Fruit fly (Drosophila melanogaster) whole organism: ENCODE results near the gene Rb97D.

ENCODE experiments used
- CG8478 ChIP-seq: fragments of >200 bp; optimal IDR thresholded peaks from 2 replicates; lab custom pipeline; 2018; ENCODE audit warnings: inconsistent platforms
- Dll ChIP-seq: fragments of >200 bp; optimal IDR thresholded peaks from 2 replicates; lab custom pipeline; 2017
- EcR ChIP-seq, 2 experiments: fragments of >200 bp; optimal IDR thresholded peaks; 2 replicates each; lab custom pipeline; 2017; ENCODE audit warnings: missing biosample characterization in 2 of 2, missing genetic modification characterization in 2 of 2, missing genetic modification reagents in 2 of 2
- psq ChIP-seq: fragments of >200 bp; optimal IDR thresholded peaks from 2 replicates; lab custom pipeline; 2017

DNA sequence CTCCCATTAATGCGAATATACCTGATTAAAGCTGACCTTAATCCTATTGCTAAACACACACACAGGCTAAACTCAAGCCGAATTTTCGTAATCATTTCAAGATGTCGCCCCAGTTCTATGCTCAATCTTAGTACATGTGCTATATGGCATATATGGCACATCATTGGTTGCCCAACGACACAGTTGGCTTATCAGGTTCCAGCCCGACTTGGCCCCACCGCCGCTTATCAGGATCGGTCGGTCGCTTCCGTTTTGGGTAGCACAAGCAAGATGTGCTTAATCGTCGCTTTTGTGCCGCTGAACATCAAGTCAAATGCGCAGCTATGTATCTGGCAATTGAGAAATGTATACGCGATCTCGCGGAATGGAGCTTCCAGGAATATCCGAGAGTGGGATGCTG, 4.5 kb downstream of the Rb97D start:
- TF ChIP-seq Dll (lab: Kevin White, UChicago) (no peak), CG8478 (lab: Kevin White, UChicago) (no peak), EcR (GFP tag; optimal IDR thresholded peaks at IDR 0.05; lab: Kevin White, UChicago) (no peak), psq (lab: Kevin White, UChicago) (no peak)
